Worm (Caenorhabditis elegans): ENCODE data around the gene fbxb-87.

The fbxb-87 gene

ce11 chrIII:10877542-10877941, 16.8 kb upstream of the fbxb-87 start (continued):
- no peak for TF ChIP-seq hrde-1 (tag; optimal IDR thresholded peaks at IDR 0.05; ENCODE audit: borderline replicate concordance)
- no peak for TF ChIP-seq somi-1 (GFP tag; optimal IDR thresholded peaks at IDR 0.05)
- TF ChIP-seq dox-1 (GFP tag; IDR thresholded peaks at IDR 0.05): no peak
- peak; percentile 99 for TF ChIP-seq xnd-1 (tag; optimal IDR thresholded peaks at IDR 0.05)
- no peak for TF ChIP-seq repo-1 (tag; optimal IDR thresholded peaks at IDR 0.05)
- no peak for TF ChIP-seq rpc-1 (optimal IDR thresholded peaks at IDR 0.05)
- no peak for TF ChIP-seq rpc-1 (tag; optimal IDR thresholded peaks at IDR 0.05)
- no peak for TF ChIP-seq lin-35 (GFP tag; optimal IDR thresholded peaks at IDR 0.05)
- no peak for TF ChIP-seq Y56A3A.18 (GFP tag; IDR thresholded peaks at IDR 0.05)
- no peak for TF ChIP-seq lin-40 (tag; optimal IDR thresholded peaks at IDR 0.05)
- TF ChIP-seq K12H6.12 (tag; optimal IDR thresholded peaks at IDR 0.05): no peak
- TF ChIP-seq zfh-2 (GFP tag; conservative IDR thresholded peaks at IDR 0.05): no peak
- TF ChIP-seq F10E7.11 (tag; optimal IDR thresholded peaks at IDR 0.05): no peak
- no peak for TF ChIP-seq pha-4 (tag; optimal IDR thresholded peaks at IDR 0.05)
- TF ChIP-seq hsf-1 (GFP tag; IDR thresholded peaks at IDR 0.05): peak; percentile 67; the same call in 1 of the 2 replicates
- no peak for TF ChIP-seq hlh-26 (GFP tag; conservative IDR thresholded peaks at IDR 0.05)
- TF ChIP-seq snpc-3.4 (tag; optimal IDR thresholded peaks at IDR 0.05): peak; percentile 69
- no peak for TF ChIP-seq aptf-3 (GFP tag; IDR thresholded peaks at IDR 0.05)
- no peak for TF ChIP-seq lsy-27 (tag; optimal IDR thresholded peaks at IDR 0.05; ENCODE audit: borderline replicate concordance, insufficient read depth)
- peak; percentile 74 for TF ChIP-seq F49E8.2 (tag; optimal IDR thresholded peaks at IDR 0.05; ENCODE audit: insufficient read depth)
- no peak for TF ChIP-seq egl-44 (GFP tag; IDR thresholded peaks at IDR 0.05)
- no peak for TF ChIP-seq nhr-80 (tag; optimal IDR thresholded peaks at IDR 0.05)
- TF ChIP-seq F39B2.1 (GFP tag; IDR thresholded peaks at IDR 0.05): no peak
- TF ChIP-seq hlh-12 (tag; optimal IDR thresholded peaks at IDR 0.05): no peak
- no peak for TF ChIP-seq B0035.1 (tag; optimal IDR thresholded peaks at IDR 0.05)
- TF ChIP-seq let-607 (tag; optimal IDR thresholded peaks at IDR 0.05): no peak
- TF ChIP-seq let-526 (GFP tag; IDR thresholded peaks at IDR 0.05): no peak
- TF ChIP-seq madf-6 (GFP tag; IDR thresholded peaks at IDR 0.05): peak; percentile 99
- no peak for TF ChIP-seq fkh-3 (tag; optimal IDR thresholded peaks at IDR 0.05)
- TF ChIP-seq Y53F4B.3 (GFP tag; IDR thresholded peaks at IDR 0.05): no peak
- peak; percentile 65 for TF ChIP-seq snpc-1.3 (tag; optimal IDR thresholded peaks at IDR 0.05; ENCODE audit: insufficient read depth)
- TF ChIP-seq mxl-1 (tag; optimal IDR thresholded peaks at IDR 0.05): no peak
- no peak for TF ChIP-seq snpc-4 (GFP tag; optimal IDR thresholded peaks at IDR 0.05)
- peak in 3 of 4 experiments; percentile 11 to 21 (median 11) for TF ChIP-seq snpc-4 (tag; optimal IDR thresholded peaks at IDR 0.05)
- TF ChIP-seq F37B4.10 (GFP tag; IDR thresholded peaks at IDR 0.05): no peak
- TF ChIP-seq unc-130 (GFP tag; optimal IDR thresholded peaks at IDR 0.05): peak; percentile 52
- no peak for TF ChIP-seq cebp-2 (GFP tag; IDR thresholded peaks at IDR 0.05)
- TF ChIP-seq tbx-9 (tag; optimal IDR thresholded peaks at IDR 0.05; ENCODE audit: borderline replicate concordance): no peak
- peak; percentile 99 for TF ChIP-seq lsl-1 (GFP tag; optimal IDR thresholded peaks at IDR 0.05)
- no peak for TF ChIP-seq attf-6 (GFP tag; IDR thresholded peaks at IDR 0.05)
- no peak for TF ChIP-seq nhr-179 (tag; optimal IDR thresholded peaks at IDR 0.05)
- TF ChIP-seq ets-4 (GFP tag; optimal IDR thresholded peaks at IDR 0.05): no peak
- TF ChIP-seq ama-1 (optimal IDR thresholded peaks at IDR 0.05): no peak
- TF ChIP-seq ama-1 (GFP tag; optimal IDR thresholded peaks at IDR 0.05): no peak
- no peak for TF ChIP-seq attf-5 (GFP tag; optimal IDR thresholded peaks at IDR 0.05)
- TF ChIP-seq F52B5.7 (tag; optimal IDR thresholded peaks at IDR 0.05): no peak
- no peak for TF ChIP-seq attf-3 (GFP tag; conservative IDR thresholded peaks at IDR 0.05)
- peak; percentile 35 for TF ChIP-seq him-1 (tag; optimal IDR thresholded peaks at IDR 0.05)
- TF ChIP-seq ekl-4 (GFP tag; IDR thresholded peaks at IDR 0.05): no peak
- no peak for TF ChIP-seq die-1 (tag; optimal IDR thresholded peaks at IDR 0.05)

Data from whole organism, young adult.